Worm (Caenorhabditis elegans) whole organism, L3 larva: Measurements from ENCODE around the gene EGAP1.5.
A peak's percentile ranks its signal among the peaks of the same experiment; 100 is the strongest.

ENCODE experiments used
- R02D3.7 ChIP-seq: fragments of 150-350 bp; optimal IDR thresholded peaks from 2 replicates; lab custom pipeline; 2014; ENCODE audit warnings: missing biosample characterization, missing genetic modification characterization
- ZK546.5 ChIP-seq: sonication (generic microtip); optimal IDR thresholded peaks from 2 replicates; lab custom pipeline; 2017; ENCODE audit warnings: missing biosample characterization, missing genetic modification characterization
- ama-1 ChIP-seq: fragments of 150-350 bp; optimal IDR thresholded peaks from 2 replicates; lab custom pipeline; 2018
- ceh-28 ChIP-seq: fragments of 150-350 bp; optimal IDR thresholded peaks from 2 replicates; lab custom pipeline; 2014; ENCODE audit warnings: missing biosample characterization, missing genetic modification reagents, missing genetic modification characterization
- ceh-82 ChIP-seq: fragments of 150-350 bp; optimal IDR thresholded peaks from 2 replicates; lab custom pipeline; 2014; ENCODE audit warnings: missing biosample characterization, missing genetic modification characterization
- egl-27 ChIP-seq: sonication (generic microtip); optimal IDR thresholded peaks from 4 replicates; lab custom pipeline; 2017; ENCODE audit warnings: missing biosample characterization, missing genetic modification reagents, missing genetic modification characterization
- egl-5 ChIP-seq: fragments of 150-350 bp; optimal IDR thresholded peaks from 2 replicates; lab custom pipeline; 2017; ENCODE audit warnings: missing biosample characterization, missing genetic modification reagents, missing genetic modification characterization, inconsistent platforms
- elt-2 ChIP-seq: sonication (generic microtip); optimal IDR thresholded peaks from 2 replicates; lab custom pipeline; 2016; ENCODE audit warnings: missing genetic modification reagents, mild to moderate bottlenecking, missing genetic modification characterization, missing compliant biosample characterization
- eor-1 ChIP-seq, 2 experiments: fragments of 150-350 bp; optimal IDR thresholded peaks; 2 replicates each; lab custom pipeline; 2014 to 2018; ENCODE audit warnings: missing biosample characterization in 2 of 2, missing genetic modification characterization in 2 of 2
- fkh-10 ChIP-seq: sonication (generic microtip); optimal IDR thresholded peaks from 2 replicates; lab custom pipeline; 2017; ENCODE audit warnings: missing biosample characterization, missing genetic modification reagents, missing genetic modification characterization
- fkh-2 ChIP-seq: fragments of 150-350 bp; optimal IDR thresholded peaks from 2 replicates; lab custom pipeline; 2014; ENCODE audit warnings: missing biosample characterization, missing genetic modification reagents, missing genetic modification characterization
- fos-1 ChIP-seq: fragments of 150-350 bp; optimal IDR thresholded peaks from 2 replicates; lab custom pipeline; 2014; ENCODE audit warnings: missing biosample characterization, missing genetic modification characterization
- hmg-11 ChIP-seq: sonication (generic microtip); optimal IDR thresholded peaks from 2 replicates; lab custom pipeline; 2016; ENCODE audit warnings: missing genetic modification characterization, missing compliant biosample characterization
- lin-15B ChIP-seq: fragments of 150-350 bp; optimal IDR thresholded peaks from 2 replicates; lab custom pipeline; 2014; ENCODE audit warnings: missing biosample characterization, missing genetic modification characterization
- lin-39 ChIP-seq: fragments of 150-350 bp; optimal IDR thresholded peaks from 2 replicates; lab custom pipeline; 2018; ENCODE audit warnings: missing biosample characterization, missing genetic modification reagents, missing genetic modification characterization
- lsy-12 ChIP-seq: sonication (generic microtip); optimal IDR thresholded peaks from 2 replicates; lab custom pipeline; 2016; ENCODE audit warnings: mild to moderate bottlenecking, missing genetic modification characterization, missing compliant biosample characterization
- mdl-1 ChIP-seq: fragments of 150-350 bp; optimal IDR thresholded peaks from 2 replicates; lab custom pipeline; 2014; ENCODE audit warnings: missing biosample characterization, missing genetic modification characterization
- mml-1 ChIP-seq: fragments of 150-350 bp; sonication (generic microtip); optimal IDR thresholded peaks from 3 replicates; lab custom pipeline; 2014; ENCODE audit warnings: missing biosample characterization, missing genetic modification characterization
- nfya-1 ChIP-seq: sonication (generic microtip); optimal IDR thresholded peaks from 2 replicates; lab custom pipeline; 2017; ENCODE audit warnings: missing genetic modification characterization, mild to moderate bottlenecking, missing compliant biosample characterization, antibody characterized with exemption, moderate library complexity; ENCODE audit not compliant: insufficient read depth
- nhr-11 ChIP-seq: fragments of 150-350 bp; optimal IDR thresholded peaks from 2 replicates; lab custom pipeline; 2014; ENCODE audit warnings: missing biosample characterization, missing genetic modification characterization
- nhr-12 ChIP-seq: fragments of 150-350 bp; optimal IDR thresholded peaks from 2 replicates; lab custom pipeline; 2014; ENCODE audit warnings: missing biosample characterization, missing genetic modification characterization
- nhr-23 ChIP-seq: fragments of 150-350 bp; optimal IDR thresholded peaks from 2 replicates; lab custom pipeline; 2014; ENCODE audit warnings: missing biosample characterization, missing genetic modification reagents, missing genetic modification characterization
- nhr-25 ChIP-seq: sonication (generic microtip); optimal IDR thresholded peaks from 2 replicates; lab custom pipeline; 2017; ENCODE audit warnings: missing biosample characterization, missing genetic modification characterization
- nhr-28 ChIP-seq: fragments of 150-350 bp; optimal IDR thresholded peaks from 2 replicates; lab custom pipeline; 2014; ENCODE audit warnings: missing biosample characterization, missing genetic modification characterization
- nhr-43 ChIP-seq: sonication (generic microtip); optimal IDR thresholded peaks from 2 replicates; lab custom pipeline; 2016; ENCODE audit warnings: mild to moderate bottlenecking, missing genetic modification characterization, missing compliant biosample characterization; ENCODE audit not compliant: poor library complexity, severe bottlenecking
- nhr-67 ChIP-seq: fragments of 150-350 bp; optimal IDR thresholded peaks from 2 replicates; lab custom pipeline; 2014; ENCODE audit warnings: missing biosample characterization, missing genetic modification characterization
- nhr-76 ChIP-seq: fragments of 150-350 bp; sonication (generic microtip); optimal IDR thresholded peaks from 5 replicates; lab custom pipeline; 2014; ENCODE audit warnings: missing biosample characterization, missing genetic modification characterization
- pha-4 ChIP-seq: fragments of 150-350 bp; optimal IDR thresholded peaks from 2 replicates; lab custom pipeline; 2014; ENCODE audit warnings: missing biosample characterization, missing genetic modification reagents, missing genetic modification characterization
- pqm-1 ChIP-seq: fragments of 150-350 bp; optimal IDR thresholded peaks from 2 replicates; lab custom pipeline; 2017; ENCODE audit warnings: missing biosample characterization, missing genetic modification characterization, inconsistent platforms
- sea-2 ChIP-seq: fragments of 150-350 bp; sonication (generic microtip); optimal IDR thresholded peaks from 4 replicates; lab custom pipeline; 2014; ENCODE audit warnings: missing biosample characterization, missing genetic modification reagents, missing genetic modification characterization
- snpc-4 ChIP-seq: fragments of 150-350 bp; optimal IDR thresholded peaks from 2 replicates; lab custom pipeline; 2014; ENCODE audit warnings: missing biosample characterization, missing genetic modification characterization
- tbx-2 ChIP-seq: sonication (generic microtip); optimal IDR thresholded peaks from 2 replicates; lab custom pipeline; 2016; ENCODE audit warnings: mild to moderate bottlenecking, missing genetic modification characterization, missing compliant biosample characterization
- unc-39 ChIP-seq: sonication (generic microtip); optimal IDR thresholded peaks from 4 replicates; lab custom pipeline; 2017; ENCODE audit warnings: missing biosample characterization, missing genetic modification characterization
- unc-62 ChIP-seq: fragments of 150-350 bp; sonication (generic microtip); optimal IDR thresholded peaks from 4 replicates; lab custom pipeline; 2014; ENCODE audit warnings: missing biosample characterization, missing genetic modification reagents, missing genetic modification characterization
- ztf-11 ChIP-seq: fragments of 150-350 bp; optimal IDR thresholded peaks from 2 replicates; lab custom pipeline; 2014; ENCODE audit warnings: missing biosample characterization, missing genetic modification characterization
- ztf-4 ChIP-seq: fragments of 150-350 bp; optimal IDR thresholded peaks from 2 replicates; lab custom pipeline; 2014; ENCODE audit warnings: missing biosample characterization, missing genetic modification characterization

EGAP1.5 gene

ce11 chrIII:5948986-5949385 is 17.5 kb downstream of the EGAP1.5 start:
- TF ChIP-seq ZK546.5 (tag; lab: Kevin White, UChicago) (no peak), nhr-67 (no peak), lsy-12 (no peak), elt-2 (tag; lab: Kevin White, UChicago) (peak; percentile 50), fkh-2 (no peak)
- TF ChIP-seq, all 47 proteins: peak for 1

- TF ChIP-seq nhr-76 (no peak), fkh-10 (GFP tag; lab: Kevin White, UChicago) (peak; percentile 49), lin-39 (tag; lab: Kevin White, UChicago) (peak; percentile 54), nfya-1 (tag; lab: Kevin White, UChicago) (peak; percentile 67), R02D3.7 (tag; lab: Kevin White, UChicago) (no peak), snpc-4 (tag; lab: Kevin White, UChicago) (peak; percentile 15), hmg-11 (tag; lab: Kevin White, UChicago) (peak; percentile 21), ceh-82 (no peak)
These were observed 18.3 kb downstream of the EGAP1.5 start for ce11 chrIII:5949817-5950216.

ce11 chrIII:5950756-5951345 is 19.3 kb downstream of the EGAP1.5 start:
- TF ChIP-seq elt-2 (tag; lab: Kevin White, UChicago), result peak; percentile 75
- peak; percentile 27 for TF ChIP-seq nhr-43 (tag; lab: Kevin White, UChicago)
- no peak for TF ChIP-seq egl-5
- TF ChIP-seq fkh-10 (GFP tag; lab: Kevin White, UChicago), result no peak
- TF ChIP-seq mdl-1 (tag; lab: Kevin White, UChicago), result no peak
- no peak for TF ChIP-seq nhr-12 (tag; lab: Kevin White, UChicago)
- TF ChIP-seq unc-62, result no peak
- TF ChIP-seq eor-1 (tag; optimal IDR thresholded peaks at IDR 0.05; lab: Kevin White, UChicago), result no peak
- TF ChIP-seq fos-1 (tag; lab: Kevin White, UChicago), result no peak
- no peak for TF ChIP-seq sea-2 (GFP tag; lab: Kevin White, UChicago)
- TF ChIP-seq ama-1 (lab: Kevin White, UChicago), result peak; percentile 44
- TF ChIP-seq tbx-2, result no peak
- no peak for TF ChIP-seq ztf-11 (tag; lab: Kevin White, UChicago)
- no peak for TF ChIP-seq nhr-23
- TF ChIP-seq mml-1, result no peak
- TF ChIP-seq lin-39 (tag; lab: Kevin White, UChicago), result no peak
- no peak for TF ChIP-seq snpc-4 (tag; lab: Kevin White, UChicago)
- TF ChIP-seq nhr-76, result no peak
- TF ChIP-seq hmg-11 (tag; lab: Kevin White, UChicago), result no peak
- no peak for TF ChIP-seq egl-27 (tag; lab: Kevin White, UChicago)
- TF ChIP-seq R02D3.7 (tag; lab: Kevin White, UChicago), result no peak
- TF ChIP-seq nhr-28 (tag; lab: Kevin White, UChicago), result no peak
- peak; percentile 5 for TF ChIP-seq nfya-1 (tag; lab: Kevin White, UChicago)
- TF ChIP-seq ztf-4, result no peak
- no peak for TF ChIP-seq nhr-11 (tag; lab: Kevin White, UChicago)
- no peak for TF ChIP-seq unc-39 (tag; lab: Kevin White, UChicago)
- peak; percentile 17 for TF ChIP-seq nhr-25 (tag; lab: Kevin White, UChicago)
- TF ChIP-seq pqm-1, result peak; percentile 42
- TF ChIP-seq pha-4 (tag; lab: Kevin White, UChicago), result no peak
- no peak for TF ChIP-seq lin-15B

- no peak for TF ChIP-seq nhr-12 (tag; lab: Kevin White, UChicago)
- TF ChIP-seq mdl-1 (tag; lab: Kevin White, UChicago), result peak; percentile 22
- TF ChIP-seq lin-15B, result no peak
- TF ChIP-seq nfya-1 (tag; lab: Kevin White, UChicago), result peak; percentile 13
- no peak for TF ChIP-seq ceh-28 (tag; lab: Kevin White, UChicago)
- peak; percentile 27 for TF ChIP-seq nhr-23
- TF ChIP-seq nhr-25 (tag; lab: Kevin White, UChicago), result peak; percentile 87
- peak; percentile 58 for TF ChIP-seq ama-1 (lab: Kevin White, UChicago)
These were observed 20.3 kb downstream of the EGAP1.5 start for ce11 chrIII:5951589-5952378.
